Worm (Caenorhabditis elegans) whole organism, L2 larva: Measurements from ENCODE around the gene lrpc-1.

Experiments
- C34F6.9 ChIP-seq: fragments of 150-350 bp; optimal IDR thresholded peaks from 2 replicates; lab custom pipeline; 2014; ENCODE audit warnings: missing biosample characterization, missing genetic modification characterization
- F13H6.1 ChIP-seq: sonication (generic microtip); optimal IDR thresholded peaks from 2 replicates; lab custom pipeline; 2016; ENCODE audit warnings: missing genetic modification characterization, missing compliant biosample characterization
- R02D3.7 ChIP-seq: fragments of 150-350 bp; optimal IDR thresholded peaks from 2 replicates; lab custom pipeline; 2014; ENCODE audit warnings: missing biosample characterization, missing genetic modification characterization
- Y55F3AM.14 ChIP-seq: fragments of 200-800 bp; sonication (Bioruptor generic); optimal IDR thresholded peaks from 2 replicates; lab custom pipeline; 2018; ENCODE audit warnings: mild to moderate bottlenecking, missing genetic modification characterization, missing compliant biosample characterization
- ZK546.5 ChIP-seq: sonication (generic microtip); optimal IDR thresholded peaks from 2 replicates; lab custom pipeline; 2017; ENCODE audit warnings: missing biosample characterization, missing genetic modification characterization
- alr-1 ChIP-seq: fragments of 150-350 bp; optimal IDR thresholded peaks from 2 replicates; lab custom pipeline; 2014; ENCODE audit warnings: missing biosample characterization, missing genetic modification characterization
- aly-2 ChIP-seq: fragments of 150-350 bp; optimal IDR thresholded peaks from 2 replicates; lab custom pipeline; 2014; ENCODE audit warnings: missing biosample characterization, missing genetic modification characterization
- ama-1 ChIP-seq: fragments of 150-350 bp; optimal IDR thresholded peaks from 2 replicates; lab custom pipeline; 2018; ENCODE audit warnings: inconsistent platforms
- blmp-1 ChIP-seq: sonication (generic microtip); optimal IDR thresholded peaks from 2 replicates; lab custom pipeline; 2017; ENCODE audit warnings: missing genetic modification characterization, mild to moderate bottlenecking, missing compliant biosample characterization, antibody characterized with exemption, moderate library complexity; ENCODE audit not compliant: insufficient read depth
- crh-2 ChIP-seq: sonication (generic microtip); optimal IDR thresholded peaks from 2 replicates; lab custom pipeline; 2017; ENCODE audit warnings: missing biosample characterization, missing genetic modification characterization
- dmd-4 ChIP-seq: sonication (generic microtip); optimal IDR thresholded peaks from 2 replicates; lab custom pipeline; 2017; ENCODE audit warnings: missing biosample characterization, missing genetic modification characterization
- egl-27 ChIP-seq: sonication (generic microtip); optimal IDR thresholded peaks from 3 replicates; lab custom pipeline; 2017; ENCODE audit warnings: missing biosample characterization, missing genetic modification reagents, missing genetic modification characterization
- elt-1 ChIP-seq: fragments of 150-350 bp; optimal IDR thresholded peaks from 2 replicates; lab custom pipeline; 2014; ENCODE audit warnings: missing biosample characterization, missing genetic modification characterization
- fos-1 ChIP-seq: fragments of 150-350 bp; optimal IDR thresholded peaks from 2 replicates; lab custom pipeline; 2014; ENCODE audit warnings: missing biosample characterization, missing genetic modification characterization
- gmeb-1 ChIP-seq: fragments of 150-350 bp; optimal IDR thresholded peaks from 2 replicates; lab custom pipeline; 2014; ENCODE audit warnings: missing biosample characterization, missing genetic modification characterization
- lin-11 ChIP-seq: fragments of 150-350 bp; sonication (generic microtip); optimal IDR thresholded peaks from 2 replicates; lab custom pipeline; 2014; ENCODE audit warnings: missing biosample characterization, missing genetic modification characterization, inconsistent platforms, mixed read lengths
- lin-39 ChIP-seq: fragments of 150-350 bp; optimal IDR thresholded peaks from 2 replicates; lab custom pipeline; 2014; ENCODE audit warnings: missing biosample characterization, missing genetic modification reagents, missing genetic modification characterization
- lsy-2 ChIP-seq, 2 experiments: fragments of 150-350 bp in 1 of 2; sonication (generic microtip) in 1 of 2; optimal IDR thresholded peaks; 2 replicates each; lab custom pipeline; 2014 to 2017; ENCODE audit warnings: missing biosample characterization in 2 of 2, missing genetic modification characterization in 2 of 2
- mbf-1 ChIP-seq: sonication (generic microtip); optimal IDR thresholded peaks from 2 replicates; lab custom pipeline; 2017; ENCODE audit warnings: missing biosample characterization, missing genetic modification characterization
- nhr-10 ChIP-seq: sonication (generic microtip); optimal IDR thresholded peaks from 2 replicates; lab custom pipeline; 2017; ENCODE audit warnings: missing biosample characterization, missing genetic modification characterization
- nhr-11 ChIP-seq: fragments of 150-350 bp; optimal IDR thresholded peaks from 2 replicates; lab custom pipeline; 2014; ENCODE audit warnings: missing biosample characterization, missing genetic modification characterization
- nhr-12 ChIP-seq: fragments of 150-350 bp; optimal IDR thresholded peaks from 2 replicates; lab custom pipeline; 2014; ENCODE audit warnings: missing biosample characterization, missing genetic modification characterization
- nhr-129 ChIP-seq: fragments of 150-350 bp; optimal IDR thresholded peaks from 2 replicates; lab custom pipeline; 2014; ENCODE audit warnings: missing biosample characterization, missing genetic modification characterization
- nhr-21 ChIP-seq: fragments of 150-350 bp; optimal IDR thresholded peaks from 2 replicates; lab custom pipeline; 2014; ENCODE audit warnings: missing biosample characterization, missing genetic modification characterization
- nhr-23 ChIP-seq: fragments of 150-350 bp; optimal IDR thresholded peaks from 2 replicates; lab custom pipeline; 2014; ENCODE audit warnings: missing biosample characterization, missing genetic modification reagents, missing genetic modification characterization
- nhr-25 ChIP-seq: fragments of 150-350 bp; sonication (generic microtip); optimal IDR thresholded peaks from 3 replicates; lab custom pipeline; 2014; ENCODE audit warnings: missing biosample characterization, missing genetic modification characterization
- nhr-6 ChIP-seq: fragments of 150-350 bp; optimal IDR thresholded peaks from 2 replicates; lab custom pipeline; 2014; ENCODE audit warnings: missing biosample characterization, missing genetic modification characterization
- nhr-77 ChIP-seq: fragments of 150-350 bp; optimal IDR thresholded peaks from 2 replicates; lab custom pipeline; 2014; ENCODE audit warnings: missing biosample characterization, missing genetic modification characterization
- peb-1 ChIP-seq: fragments of 150-350 bp; optimal IDR thresholded peaks from 2 replicates; lab custom pipeline; 2014; ENCODE audit warnings: missing biosample characterization, missing genetic modification characterization
- sem-4 ChIP-seq: fragments of 150-350 bp; optimal IDR thresholded peaks from 2 replicates; lab custom pipeline; 2014; ENCODE audit warnings: missing biosample characterization, missing genetic modification reagents, missing genetic modification characterization
- skn-1 ChIP-seq: sonication (generic microtip); optimal IDR thresholded peaks from 2 replicates; lab custom pipeline; 2017; ENCODE audit warnings: missing biosample characterization, missing genetic modification characterization
- sma-3 ChIP-seq: sonication (generic microtip); optimal IDR thresholded peaks from 2 replicates; lab custom pipeline; 2016; ENCODE audit warnings: missing genetic modification reagents, missing genetic modification characterization, missing compliant biosample characterization
- sma-9 ChIP-seq, 2 experiments: fragments of 150-350 bp in 1 of 2; sonication (generic microtip) in 1 of 2; optimal IDR thresholded peaks; 2 replicates each; lab custom pipeline; 2014 to 2016; ENCODE audit warnings: missing genetic modification characterization in 2 of 2, mild to moderate bottlenecking in 1 of 2, missing biosample characterization in 1 of 2, missing compliant biosample characterization in 1 of 2, missing genetic modification reagents in 1 of 2, moderate library complexity in 1 of 2
- snpc-4 ChIP-seq: fragments of 150-350 bp; optimal IDR thresholded peaks from 2 replicates; lab custom pipeline; 2014; ENCODE audit warnings: missing biosample characterization, missing genetic modification characterization
- unc-39 ChIP-seq: fragments of 150-350 bp; optimal IDR thresholded peaks from 2 replicates; lab custom pipeline; 2014; ENCODE audit warnings: missing biosample characterization, missing genetic modification characterization
- unc-62 ChIP-seq: fragments of 150-350 bp; optimal IDR thresholded peaks from 2 replicates; lab custom pipeline; 2014; ENCODE audit warnings: missing biosample characterization, missing genetic modification reagents, missing genetic modification characterization
- ztf-4 ChIP-seq: fragments of 150-350 bp; optimal IDR thresholded peaks from 2 replicates; lab custom pipeline; 2014; ENCODE audit warnings: missing biosample characterization, missing genetic modification characterization

The lrpc-1 gene

DNA sequence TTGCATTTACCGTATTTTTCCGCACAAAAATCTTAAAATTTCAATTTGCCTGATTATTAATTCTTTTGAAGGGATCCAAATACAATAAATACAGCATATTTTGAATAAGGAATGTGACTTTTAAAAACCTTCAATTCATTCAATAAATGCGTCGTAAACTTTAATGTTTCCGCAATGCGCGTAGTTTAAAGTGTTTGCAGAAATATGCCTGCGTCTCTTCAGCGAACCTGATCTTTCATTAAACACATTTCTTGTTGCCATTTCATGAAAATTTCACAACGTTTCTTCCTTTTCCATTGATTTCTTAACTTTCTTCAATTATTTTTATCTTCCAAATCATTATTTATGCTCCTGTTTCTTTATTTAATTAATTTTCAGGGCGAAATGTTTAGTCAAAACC, 20.7 kb downstream of the lrpc-1 start, which contains the start of gene vps-37 (continued):
- TF ChIP-seq blmp-1 (tag; lab: Kevin White, UChicago), result peak; percentile 17
- no peak for TF ChIP-seq unc-62 (GFP tag; lab: Kevin White, UChicago)
- TF ChIP-seq skn-1, result no peak
- TF ChIP-seq ztf-4 (tag; lab: Kevin White, UChicago), result peak; percentile 57
- TF ChIP-seq nhr-11 (tag; lab: Kevin White, UChicago), result no peak
- peak; percentile 81 for TF ChIP-seq sem-4 (tag; lab: Kevin White, UChicago)
- no peak for TF ChIP-seq aly-2 (tag; lab: Kevin White, UChicago)
- TF ChIP-seq F13H6.1, result peak; percentile 78

- TF ChIP-seq nhr-77 (tag; lab: Kevin White, UChicago), result no peak
- no peak for TF ChIP-seq nhr-129 (tag; lab: Kevin White, UChicago)
- no peak for TF ChIP-seq alr-1
- TF ChIP-seq snpc-4 (tag; lab: Kevin White, UChicago), result no peak
- TF ChIP-seq unc-62 (GFP tag; lab: Kevin White, UChicago), result no peak
- TF ChIP-seq R02D3.7 (tag; lab: Kevin White, UChicago), result no peak
- no peak for TF ChIP-seq ZK546.5 (tag; lab: Kevin White, UChicago)
- no peak for TF ChIP-seq ama-1 (lab: Kevin White, UChicago)
- TF ChIP-seq nhr-25 (tag; lab: Kevin White, UChicago), result no peak
- TF ChIP-seq C34F6.9 (tag; lab: Kevin White, UChicago), result no peak
- no peak for TF ChIP-seq lin-39 (tag; lab: Kevin White, UChicago)
- no peak for TF ChIP-seq crh-2
- TF ChIP-seq elt-1 (tag; lab: Kevin White, UChicago), result no peak
- TF ChIP-seq nhr-10 (tag; lab: Kevin White, UChicago), result no peak
- TF ChIP-seq nhr-11 (tag; lab: Kevin White, UChicago), result no peak
- no peak for TF ChIP-seq mbf-1
- no peak for TF ChIP-seq nhr-12 (tag; lab: Kevin White, UChicago)
- no peak for TF ChIP-seq nhr-21 (tag; lab: Kevin White, UChicago)
These were observed 21.1 kb downstream of the lrpc-1 start for ce11 chrV:5591887-5592286.

DNA sequence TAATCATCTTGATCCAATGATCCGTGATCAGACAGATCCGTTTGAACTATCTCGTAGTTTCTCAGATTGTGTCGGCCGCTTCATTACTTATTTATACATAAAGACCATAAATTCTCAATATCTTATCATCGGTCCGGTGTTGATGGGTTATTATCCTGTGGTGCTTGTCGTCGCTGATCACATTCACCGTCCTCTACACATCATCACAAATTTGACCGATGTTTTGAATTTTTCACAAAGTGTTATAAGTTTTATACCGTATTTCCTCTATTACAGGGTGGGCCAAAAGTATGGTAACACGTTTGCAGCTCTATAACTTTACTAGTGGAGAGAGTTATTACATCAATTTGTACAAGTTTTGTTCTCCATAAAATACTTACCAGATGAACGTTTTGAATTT, 25.1 kb downstream of the lrpc-1 start:
- TF ChIP-seq alr-1 (no peak), lsy-2 (tag; optimal IDR thresholded peaks at IDR 0.05; lab: Kevin White, UChicago) (no peak), sma-3 (no peak), nhr-6 (tag; lab: Kevin White, UChicago) (no peak), C34F6.9 (tag; lab: Kevin White, UChicago) (no peak), snpc-4 (tag; lab: Kevin White, UChicago) (no peak), ztf-4 (tag; lab: Kevin White, UChicago) (no peak), unc-39 (tag; lab: Kevin White, UChicago) (no peak), ZK546.5 (tag; lab: Kevin White, UChicago) (no peak), fos-1 (tag; lab: Kevin White, UChicago) (no peak), F13H6.1 (no peak), lin-11 (tag; lab: Kevin White, UChicago) (no peak), nhr-77 (tag; lab: Kevin White, UChicago) (no peak), peb-1 (tag; lab: Kevin White, UChicago) (no peak), gmeb-1 (tag; lab: Kevin White, UChicago) (no peak), skn-1 (no peak), lin-39 (tag; lab: Kevin White, UChicago) (no peak), sma-9 (GFP tag; optimal IDR thresholded peaks at IDR 0.05; lab: Kevin White, UChicago) (no peak), sma-9 (tag; optimal IDR thresholded peaks at IDR 0.05; lab: Kevin White, UChicago) (no peak), nhr-25 (tag; lab: Kevin White, UChicago) (no peak), egl-27 (tag; lab: Kevin White, UChicago) (no peak)

ce11 chrV:5587042-5587441, 26.0 kb downstream of the lrpc-1 start:
- TF ChIP-seq dmd-4 (tag; lab: Kevin White, UChicago) (no peak), lsy-2 (tag; optimal IDR thresholded peaks at IDR 0.05; lab: Kevin White, UChicago) (peak in 1 of 2 experiments; percentile 24), nhr-129 (tag; lab: Kevin White, UChicago) (peak; percentile 90), Y55F3AM.14 (GFP tag; lab: Kevin White, UChicago) (no peak), nhr-21 (tag; lab: Kevin White, UChicago) (peak; percentile 6), snpc-4 (tag; lab: Kevin White, UChicago) (peak; percentile 95), sma-9 (GFP tag; optimal IDR thresholded peaks at IDR 0.05; lab: Kevin White, UChicago) (no peak), sma-9 (tag; optimal IDR thresholded peaks at IDR 0.05; lab: Kevin White, UChicago) (no peak), nhr-23 (no peak)
